Worm (Caenorhabditis elegans): ENCODE data around the gene F57B9.1.

DNA sequence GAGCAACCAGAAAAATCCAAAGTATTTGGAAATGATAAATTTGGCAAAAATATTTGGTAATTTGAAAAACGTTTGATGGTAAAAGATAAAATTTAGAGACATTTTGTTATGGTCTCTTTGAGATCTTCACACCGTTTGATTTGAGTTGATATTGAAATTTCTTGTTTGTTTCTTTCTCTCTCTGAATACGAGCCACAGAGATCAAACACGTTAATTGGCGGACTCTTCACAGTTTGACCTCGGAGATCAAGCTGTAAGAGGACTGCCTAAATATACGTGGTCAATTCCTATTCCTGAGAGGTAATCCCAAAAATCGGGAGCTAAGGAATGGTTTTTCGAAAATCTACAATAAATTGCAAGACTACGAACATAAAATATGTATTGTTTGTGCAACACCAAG is 6.8 kb downstream of the F57B9.1 start:
- TF ChIP-seq zag-1 (tag; optimal IDR thresholded peaks at IDR 0.05): no peak
- no peak for TF ChIP-seq unc-62 (GFP tag; optimal IDR thresholded peaks at IDR 0.05 in 1 of 2)
- TF ChIP-seq unc-62 (tag; optimal IDR thresholded peaks at IDR 0.05): no peak
- TF ChIP-seq daf-19 (GFP tag; conservative IDR thresholded peaks at IDR 0.05): no peak
- no peak for TF ChIP-seq unc-39 (tag; optimal IDR thresholded peaks at IDR 0.05)
- no peak for TF ChIP-seq F37D6.2 (tag; optimal IDR thresholded peaks at IDR 0.05)
- no peak for TF ChIP-seq lin-13 (GFP tag; optimal IDR thresholded peaks at IDR 0.05)
